Fruit fly (Drosophila melanogaster) whole organism, embryonic: ENCODE results near the gene hll.
A peak's percentile ranks its signal among the peaks of the same experiment; 100 is the strongest.

Source experiments
- Antp ChIP-seq: fragments of 200-800 bp; sonication (Bioruptor generic); optimal IDR thresholded peaks from 3 replicates; lab custom pipeline; 2016; ENCODE audit warnings: missing biosample characterization, missing genetic modification characterization
- CG10274 ChIP-seq: fragments of 200-800 bp; sonication (Bioruptor generic); optimal IDR thresholded peaks from 3 replicates; lab custom pipeline; 2017; ENCODE audit warnings: missing biosample characterization, mild to moderate bottlenecking, missing genetic modification characterization
- CG11085 ChIP-seq: fragments of 200-800 bp; sonication (Bioruptor generic); IDR thresholded peaks from 2 replicates; pipeline ENCODE4 v1.3.6; 2022; ENCODE audit warnings: missing biosample characterization, missing genetic modification characterization
- CG11696 ChIP-seq: fragments of 200-800 bp; sonication (Bioruptor generic); IDR thresholded peaks from 2 replicates; pipeline ENCODE4 v1.3.6; 2022; ENCODE audit warnings: missing biosample characterization, missing genetic modification characterization
- CG12104 ChIP-seq: fragments of 200-800 bp; sonication (Bioruptor generic); optimal IDR thresholded peaks from 3 replicates; lab custom pipeline; 2016; ENCODE audit warnings: missing biosample characterization, missing genetic modification characterization
- CG1529 ChIP-seq: fragments of 200-800 bp; sonication (Bioruptor generic); optimal IDR thresholded peaks from 3 replicates; lab custom pipeline; 2018; ENCODE audit warnings: missing biosample characterization, missing genetic modification characterization
- CG17568 ChIP-seq: fragments of 200-800 bp; sonication (Bioruptor generic); optimal IDR thresholded peaks from 2 replicates; lab custom pipeline; 2018; ENCODE audit warnings: missing biosample characterization, mild to moderate bottlenecking, missing genetic modification characterization, moderate library complexity
- CG17829 ChIP-seq: fragments of 200-800 bp; optimal IDR thresholded peaks from 2 replicates; lab custom pipeline; 2019; ENCODE audit warnings: missing biosample characterization, mild to moderate bottlenecking, missing genetic modification characterization, moderate library complexity
- CG1792 ChIP-seq: fragments of 200-800 bp; sonication (Bioruptor generic); optimal IDR thresholded peaks from 2 replicates; lab custom pipeline; 2016; ENCODE audit warnings: missing biosample characterization, missing genetic modification characterization
- CG2678 ChIP-seq: fragments of 200-800 bp; sonication (Bioruptor generic); optimal IDR thresholded peaks from 3 replicates; lab custom pipeline; 2019; ENCODE audit warnings: missing biosample characterization, mild to moderate bottlenecking, missing genetic modification characterization, moderate library complexity
- CG33213 ChIP-seq: fragments of 200-800 bp; sonication (Bioruptor generic); optimal IDR thresholded peaks from 3 replicates; lab custom pipeline; 2016; ENCODE audit warnings: missing biosample characterization, missing genetic modification characterization
- CG43689 ChIP-seq: fragments of 200-800 bp; sonication (Bioruptor generic); IDR thresholded peaks from 2 replicates; pipeline ENCODE4 v1.3.6; 2022; ENCODE audit warnings: missing biosample characterization, missing genetic modification characterization
- CG9215 ChIP-seq: fragments of 200-800 bp; sonication (Bioruptor generic); IDR thresholded peaks from 2 replicates; pipeline ENCODE4 v1.3.6; 2022; ENCODE audit warnings: missing biosample characterization, missing genetic modification characterization
- CG9932 ChIP-seq: fragments of 200-800 bp; sonication (Bioruptor generic); IDR thresholded peaks from 2 replicates; pipeline ENCODE4 v1.3.6; 2022; ENCODE audit warnings: missing biosample characterization, missing genetic modification characterization
- Dfd ChIP-seq, 2 experiments: fragments of >200 bp; optimal IDR thresholded peaks; 2 replicates each; lab custom pipeline; 2017; ENCODE audit warnings: missing biosample characterization in 2 of 2, missing genetic modification characterization in 2 of 2
- Dip2 ChIP-seq: fragments of 200-800 bp; sonication (Bioruptor generic); IDR thresholded peaks from 2 replicates; pipeline ENCODE4 v1.3.6; 2022; ENCODE audit warnings: missing biosample characterization, missing genetic modification characterization
- Doc3 ChIP-seq: fragments of 200-800 bp; sonication (Bioruptor generic); IDR thresholded peaks from 3 replicates; pipeline ENCODE4 v1.3.6; 2022; ENCODE audit warnings: missing biosample characterization, missing genetic modification characterization; ENCODE audit not compliant: partially characterized antibody
- H2.0 ChIP-seq: fragments of 200-800 bp; sonication (Bioruptor generic); IDR thresholded peaks from 2 replicates; pipeline ENCODE4 v1.3.6; 2022; ENCODE audit warnings: missing biosample characterization, missing genetic modification characterization
- HHEX ChIP-seq: fragments of 200-800 bp; sonication (Bioruptor generic); optimal IDR thresholded peaks from 3 replicates; lab custom pipeline; 2017; ENCODE audit warnings: missing biosample characterization, mild to moderate bottlenecking, missing genetic modification characterization, missing genetic modification reagents
- HLH4C ChIP-seq: fragments of 200-800 bp; sonication (Bioruptor generic); IDR thresholded peaks from 3 replicates; pipeline ENCODE4 v1.3.6; 2022; ENCODE audit warnings: missing biosample characterization, missing genetic modification characterization; ENCODE audit not compliant: partially characterized antibody
- Hand ChIP-seq: fragments of 200-800 bp; sonication (Bioruptor generic); optimal IDR thresholded peaks from 2 replicates; lab custom pipeline; 2017; ENCODE audit warnings: mild to moderate bottlenecking, missing biosample characterization, missing genetic modification reagents, missing genetic modification characterization
- Hmx ChIP-seq: fragments of 200-800 bp; sonication (Bioruptor generic); optimal IDR thresholded peaks from 2 replicates; lab custom pipeline; 2016; ENCODE audit warnings: missing biosample characterization, missing genetic modification characterization
- Hsf ChIP-seq: fragments of 200-800 bp; sonication (Bioruptor generic); optimal IDR thresholded peaks from 3 replicates; lab custom pipeline; 2016; ENCODE audit warnings: missing biosample characterization, missing genetic modification characterization
- Kr ChIP-seq: fragments of 200-800 bp; sonication (Bioruptor generic); optimal IDR thresholded peaks from 2 replicates; lab custom pipeline; 2017; ENCODE audit warnings: missing biosample characterization, mild to moderate bottlenecking, missing genetic modification characterization
- Myb ChIP-seq: fragments of 200-800 bp; sonication (Bioruptor generic); optimal IDR thresholded peaks from 2 replicates; lab custom pipeline; 2016; ENCODE audit warnings: missing biosample characterization, missing genetic modification characterization
- NfI ChIP-seq: fragments of 200-800 bp; sonication (Bioruptor generic); optimal IDR thresholded peaks from 3 replicates; lab custom pipeline; 2018; ENCODE audit warnings: missing biosample characterization, mild to moderate bottlenecking, missing genetic modification characterization, moderate library complexity
- Taf1 ChIP-seq: fragments of 200-800 bp; sonication (Bioruptor generic); IDR thresholded peaks from 2 replicates; pipeline ENCODE4 v1.3.6; 2022; ENCODE audit warnings: missing biosample characterization, missing genetic modification characterization
- Usf ChIP-seq: fragments of 200-800 bp; sonication (Bioruptor generic); optimal IDR thresholded peaks from 2 replicates; lab custom pipeline; 2017; ENCODE audit warnings: missing genotype, missing biosample characterization, missing genetic modification characterization
- aop ChIP-seq: fragments of 200-800 bp; sonication (Bioruptor generic); IDR thresholded peaks from 2 replicates; pipeline ENCODE4 v1.3.6; 2022; ENCODE audit warnings: missing biosample characterization, missing genetic modification characterization
- crc ChIP-seq: fragments of 200-800 bp; sonication (Bioruptor generic); optimal IDR thresholded peaks from 2 replicates; lab custom pipeline; 2016; ENCODE audit warnings: missing biosample characterization, missing genetic modification characterization
- croc ChIP-seq: fragments of 200-800 bp; sonication (Bioruptor generic); conservative IDR thresholded peaks from 3 replicates; pipeline ENCODE4 v1.3.6; 2022; ENCODE audit warnings: missing biosample characterization, missing genetic modification characterization
- crol ChIP-seq: fragments of 200-800 bp; sonication (Bioruptor generic); IDR thresholded peaks from 2 replicates; pipeline ENCODE4 v1.3.6; 2022; ENCODE audit warnings: missing biosample characterization, missing genetic modification characterization
- da ChIP-seq: fragments of 200-800 bp; sonication (Bioruptor generic); optimal IDR thresholded peaks from 2 replicates; lab custom pipeline; 2016; ENCODE audit warnings: missing biosample characterization, missing genetic modification characterization
- dati ChIP-seq: fragments of 200-800 bp; sonication (Bioruptor generic); IDR thresholded peaks from 2 replicates; pipeline ENCODE4 v1.3.6; 2022; ENCODE audit warnings: missing biosample characterization, missing genetic modification characterization
- emc ChIP-seq: fragments of 200-800 bp; sonication (Bioruptor generic); optimal IDR thresholded peaks from 2 replicates; lab custom pipeline; 2016; ENCODE audit warnings: missing biosample characterization, missing genetic modification characterization
- fd102C ChIP-seq: fragments of 200-800 bp; sonication (Bioruptor generic); optimal IDR thresholded peaks from 2 replicates; lab custom pipeline; 2018; ENCODE audit warnings: missing biosample characterization, mild to moderate bottlenecking, missing genetic modification characterization, moderate library complexity
- grn ChIP-seq: fragments of 200-800 bp; sonication (Bioruptor generic); optimal IDR thresholded peaks from 3 replicates; lab custom pipeline; 2017; ENCODE audit warnings: missing biosample characterization, missing genetic modification characterization
- gro ChIP-seq: fragments of 200-800 bp; sonication (Bioruptor generic); optimal IDR thresholded peaks from 2 replicates; lab custom pipeline; 2016; ENCODE audit warnings: missing biosample characterization, missing genetic modification characterization
- hbn ChIP-seq: fragments of 200-800 bp; sonication (Bioruptor generic); IDR thresholded peaks from 2 replicates; pipeline ENCODE4 v1.3.6; 2022; ENCODE audit warnings: missing biosample characterization, missing genetic modification characterization; ENCODE audit not compliant: partially characterized antibody
- ind ChIP-seq: fragments of 200-800 bp; sonication (Bioruptor generic); optimal IDR thresholded peaks from 3 replicates; lab custom pipeline; 2016; ENCODE audit warnings: missing biosample characterization, missing genetic modification characterization
- ken ChIP-seq: fragments of 200-800 bp; sonication (Bioruptor generic); IDR thresholded peaks from 3 replicates; pipeline ENCODE4 v1.3.6; 2022; ENCODE audit warnings: missing biosample characterization, missing genetic modification characterization
- kni ChIP-seq: fragments of 200-800 bp; sonication (Bioruptor generic); optimal IDR thresholded peaks from 3 replicates; lab custom pipeline; 2017; ENCODE audit warnings: mild to moderate bottlenecking, missing biosample characterization, missing genetic modification reagents, missing genetic modification characterization
- nau ChIP-seq: fragments of 200-800 bp; sonication (Bioruptor generic); optimal IDR thresholded peaks from 3 replicates; lab custom pipeline; 2017; ENCODE audit warnings: missing biosample characterization, mild to moderate bottlenecking, missing genetic modification characterization, missing genetic modification reagents
- odd ChIP-seq: fragments of 200-800 bp; sonication (Bioruptor generic); optimal IDR thresholded peaks from 2 replicates; lab custom pipeline; 2017; ENCODE audit warnings: missing biosample characterization, mild to moderate bottlenecking, missing genetic modification characterization
- salm ChIP-seq: fragments of 200-800 bp; sonication (Bioruptor generic); optimal IDR thresholded peaks from 2 replicates; lab custom pipeline; 2018; ENCODE audit warnings: missing biosample characterization, mild to moderate bottlenecking, missing genetic modification characterization
- seq ChIP-seq: fragments of 200-800 bp; sonication (Bioruptor generic); IDR thresholded peaks from 2 replicates; pipeline ENCODE4 v1.3.6; 2022; ENCODE audit warnings: missing biosample characterization, missing genetic modification characterization
- sim ChIP-seq: fragments of 200-800 bp; sonication (Bioruptor generic); IDR thresholded peaks from 2 replicates; pipeline ENCODE4 v1.3.6; 2022; ENCODE audit warnings: missing biosample characterization, missing genetic modification characterization
- ssp ChIP-seq: fragments of 200-800 bp; sonication (Bioruptor generic); IDR thresholded peaks from 2 replicates; pipeline ENCODE4 v1.3.6; 2022; ENCODE audit warnings: missing biosample characterization, missing genetic modification characterization
- trh ChIP-seq: fragments of 200-800 bp; sonication (Bioruptor generic); optimal IDR thresholded peaks from 2 replicates; lab custom pipeline; 2016; ENCODE audit warnings: missing biosample characterization, missing genetic modification characterization
- ttk ChIP-seq: fragments of 200-800 bp; sonication (Bioruptor generic); IDR thresholded peaks from 2 replicates; pipeline ENCODE4 v2.1.2; 2022; ENCODE audit warnings: missing biosample characterization, missing genetic modification characterization
- zfh1 ChIP-seq: fragments of 200-800 bp; sonication (Bioruptor generic); IDR thresholded peaks from 3 replicates; pipeline ENCODE4 v1.3.6; 2022; ENCODE audit warnings: missing biosample characterization, missing genetic modification characterization

The hll gene

DNA sequence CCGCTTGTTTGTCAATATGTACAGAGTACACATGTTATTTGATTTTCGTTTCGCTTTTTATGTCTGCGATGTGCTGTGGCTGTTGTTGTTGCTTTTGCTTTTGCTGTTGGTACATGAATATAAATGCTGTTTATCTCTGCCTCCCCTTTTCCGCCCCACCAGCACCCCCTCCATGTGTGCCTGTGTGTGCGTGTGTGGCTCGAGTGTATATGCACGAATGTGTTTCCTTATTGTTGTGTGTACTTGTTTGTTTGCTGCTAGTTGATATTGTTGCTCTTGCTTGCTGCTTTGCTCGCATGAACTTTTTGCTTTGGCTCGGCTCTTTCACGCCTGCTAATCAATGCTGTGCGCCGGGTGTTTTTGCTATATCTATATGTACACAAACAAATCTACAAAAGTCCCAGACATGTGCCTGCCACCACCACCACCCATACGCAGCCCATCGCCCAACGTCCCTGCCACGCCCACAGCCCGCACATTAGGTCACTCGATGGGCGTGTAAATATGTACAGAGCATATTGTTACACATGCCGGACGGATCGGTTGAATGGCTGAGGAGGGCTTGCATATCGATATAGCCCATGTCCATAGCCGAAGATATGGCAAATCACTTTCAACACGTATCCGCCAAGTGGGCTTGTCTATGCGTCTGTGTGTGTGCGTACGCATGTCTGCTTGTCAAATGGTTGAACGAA, 2.6 kb upstream of the hll start (continued):
- TF ChIP-seq sim (peak; percentile 99), hbn (GFP tag; lab: Robert Waterston, UW) (no peak), CG10274 (peak; percentile 96), odd (GFP tag; lab: Kevin White, UChicago) (peak; percentile 100), salm (tag; lab: Kevin White, UChicago) (peak; percentile 99), CG11085 (GFP tag; lab: Robert Waterston, UW) (peak; percentile 97), grn (GFP tag; lab: Kevin White, UChicago) (peak; percentile 100), dati (GFP tag; lab: Robert Waterston, UW) (peak; percentile 97), Myb (GFP tag; lab: Kevin White, UChicago) (peak; percentile 91), CG11696 (GFP tag; lab: Robert Waterston, UW) (peak; percentile 97), Taf1 (peak; percentile 93), kni (GFP tag; lab: Kevin White, UChicago) (peak; percentile 100), CG33213 (GFP tag; lab: Kevin White, UChicago) (peak; percentile 100), CG9932 (GFP tag; lab: Robert Waterston, UW) (peak; percentile 88), emc (GFP tag; lab: Kevin White, UChicago) (peak; percentile 98), CG1792 (GFP tag; lab: Kevin White, UChicago) (peak; percentile 100), Hsf (peak; percentile 96), trh (GFP tag; lab: Kevin White, UChicago) (peak; percentile 100), Doc3 (GFP tag; lab: Robert Waterston, UW) (no peak), Antp (GFP tag; lab: Kevin White, UChicago) (peak; percentile 99), CG17568 (peak; percentile 100), Dfd (GFP tag; optimal IDR thresholded peaks at IDR 0.05; lab: Kevin White, UChicago) (no peak), H2.0 (GFP tag; lab: Robert Waterston, UW) (peak; percentile 95), zfh1 (GFP tag; lab: Robert Waterston, UW) (peak; percentile 99), croc (GFP tag; lab: Robert Waterston, UW) (peak; percentile 93), CG12104 (GFP tag; lab: Kevin White, UChicago) (peak; percentile 100), CG17829 (tag; lab: Kevin White, UChicago) (peak; percentile 97), HHEX (GFP tag; lab: Kevin White, UChicago) (peak; percentile 100), da (peak; percentile 99), Dip2 (no peak), fd102C (peak; percentile 100), ken (peak; percentile 98), ind (GFP tag; lab: Kevin White, UChicago) (peak; percentile 89), Hand (GFP tag; lab: Kevin White, UChicago) (peak; percentile 98), CG43689 (GFP tag; lab: Robert Waterston, UW) (peak; percentile 99), aop (GFP tag; lab: Robert Waterston, UW) (peak; percentile 92), Usf (GFP tag; lab: Kevin White, UChicago) (peak; percentile 97), crol (GFP tag; lab: Robert Waterston, UW) (peak; percentile 99), Hmx (peak; percentile 73), CG9215 (GFP tag; lab: Robert Waterston, UW) (peak; percentile 83), nau (GFP tag; lab: Kevin White, UChicago) (peak; percentile 100), Kr (GFP tag; lab: Kevin White, UChicago) (peak; percentile 100), NfI (GFP tag; lab: Kevin White, UChicago) (peak; percentile 97), gro (GFP tag; lab: Kevin White, UChicago) (peak; percentile 98), ttk (GFP tag; lab: Robert Waterston, UW) (peak; percentile 94), HLH4C (GFP tag; lab: Robert Waterston, UW) (peak; percentile 30; the same call in 1 of the 3 replicates), crc (GFP tag; lab: Kevin White, UChicago) (peak; percentile 99), seq (peak; percentile 99), CG2678 (peak; percentile 100), CG1529 (GFP tag; lab: Kevin White, UChicago) (peak; percentile 100), ssp (GFP tag; lab: Robert Waterston, UW) (peak; percentile 87)
